Worm (Caenorhabditis elegans) whole organism, young adult: ENCODE data around the gene F32D1.3.

Experiments used
- C06A6.2 ChIP-seq: fragments of 200-800 bp; sonication (Bioruptor generic); conservative IDR thresholded peaks from 2 replicates; pipeline ENCODE4 v1.3.6; 2022; ENCODE audit warnings: missing genetic modification characterization, missing compliant biosample characterization
- F39B2.1 ChIP-seq: fragments of 200-800 bp; sonication (Bioruptor generic); IDR thresholded peaks from 2 replicates; pipeline ENCODE4 v1.3.6; 2022; ENCODE audit warnings: missing genetic modification reagents, missing genetic modification characterization, missing compliant biosample characterization
- T26A5.8 ChIP-seq: sonication (generic microtip); optimal IDR thresholded peaks from 2 replicates; lab custom pipeline; 2016; ENCODE audit warnings: missing genetic modification characterization, missing compliant biosample characterization
- bed-2 ChIP-seq: fragments of 200-800 bp; sonication (Bioruptor generic); IDR thresholded peaks from 2 replicates; pipeline ENCODE4 v1.3.6; 2022; ENCODE audit warnings: missing genetic modification reagents, missing genetic modification characterization, missing compliant biosample characterization
- dpff-1 ChIP-seq: sonication (generic microtip); optimal IDR thresholded peaks from 2 replicates; lab custom pipeline; 2017; ENCODE audit warnings: mild to moderate bottlenecking, missing genetic modification characterization, missing compliant biosample characterization
- lin-54 ChIP-seq: fragments of 200-800 bp; sonication (Bioruptor generic); optimal IDR thresholded peaks from 2 replicates; lab custom pipeline; 2018; ENCODE audit warnings: mild to moderate bottlenecking, missing genetic modification characterization, missing compliant biosample characterization
- lsy-27 ChIP-seq: sonication (generic microtip); optimal IDR thresholded peaks from 2 replicates; lab custom pipeline; 2017; ENCODE audit warnings: missing genetic modification characterization, mild to moderate bottlenecking, missing compliant biosample characterization, antibody characterized with exemption, missing genotype, borderline replicate concordance; ENCODE audit not compliant: insufficient read depth
- nfya-1 ChIP-seq: sonication (generic microtip); optimal IDR thresholded peaks from 2 replicates; lab custom pipeline; 2017; ENCODE audit warnings: antibody characterized with exemption, missing compliant biosample characterization, missing genetic modification characterization, borderline replicate concordance; ENCODE audit not compliant: insufficient read depth
- pha-4 ChIP-seq: fragments of 150-350 bp; sonication (generic microtip); optimal IDR thresholded peaks from 2 replicates; lab custom pipeline; 2014; ENCODE audit warnings: missing biosample characterization, missing genetic modification reagents, missing genetic modification characterization

DNA sequence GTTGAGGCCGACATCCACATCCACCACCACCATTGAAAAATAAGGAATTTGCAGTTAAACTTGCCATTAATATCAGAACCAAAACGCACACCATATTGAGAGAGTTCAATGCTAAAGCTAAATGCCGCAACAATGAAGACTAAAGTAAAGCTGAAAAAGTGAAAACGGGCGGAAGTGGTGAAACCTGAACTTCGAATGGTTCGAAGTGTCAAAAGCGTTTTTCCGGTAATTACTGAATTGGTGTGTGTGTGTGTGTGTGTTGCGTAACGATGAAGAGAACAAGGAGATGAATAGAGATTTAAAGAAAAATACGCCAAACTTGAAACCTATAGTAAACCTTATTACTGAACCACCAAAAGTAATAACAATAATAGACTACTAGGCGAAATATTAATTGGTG lies 3.1 kb upstream of the F32D1.3 start, which contains the start of gene grl-13:
- TF ChIP-seq pha-4 (tag; lab: Kevin White, UChicago) (no peak), T26A5.8 (tag; lab: Kevin White, UChicago) (no peak), F39B2.1 (no peak), nfya-1 (tag; lab: Kevin White, UChicago) (no peak), dpff-1 (tag; lab: Kevin White, UChicago) (no peak), C06A6.2 (GFP tag; lab: Robert Waterston, UW) (no peak), bed-2 (GFP tag; lab: Robert Waterston, UW) (no peak), lsy-27 (tag; lab: Kevin White, UChicago) (no peak), lin-54 (GFP tag; lab: Kevin White, UChicago) (no peak)
